Fruit fly (Drosophila melanogaster) whole organism, pupa: ENCODE data around the gene CG8960.

Experiments used
- CG8159 ChIP-seq: fragments of 200-800 bp; sonication (Bioruptor generic); optimal IDR thresholded peaks from 3 replicates; lab custom pipeline; 2018; ENCODE audit warnings: missing biosample characterization, mild to moderate bottlenecking, missing genetic modification characterization, moderate library complexity
- CG9948 ChIP-seq: fragments of 200-800 bp; sonication (Bioruptor generic); optimal IDR thresholded peaks from 2 replicates; lab custom pipeline; 2018; ENCODE audit warnings: missing biosample characterization, mild to moderate bottlenecking, missing genetic modification characterization, moderate library complexity
- Pif1B ChIP-seq: fragments of 200-800 bp; sonication (Bioruptor generic); optimal IDR thresholded peaks from 3 replicates; lab custom pipeline; 2016; ENCODE audit warnings: missing biosample characterization, missing genetic modification characterization
- fd96Ca ChIP-seq: fragments of 200-800 bp; sonication (Bioruptor generic); IDR thresholded peaks from 3 replicates; pipeline ENCODE4 v1.3.6; 2022; ENCODE audit warnings: missing biosample characterization, missing genetic modification characterization

- TF ChIP-seq CG9948 (tag; lab: Kevin White, UChicago) (peak; percentile 26), CG8159 (peak; percentile 36), fd96Ca (peak; percentile 53; the same call in 1 of the 3 replicates), Pif1B (GFP tag; lab: Kevin White, UChicago) (peak; percentile 34)
Measured at dm6 chr3L:2152730-2153129, 44.1 kb upstream of the CG8960 start.
